Worm (Caenorhabditis elegans) whole organism, young adult: ENCODE measurements around the gene cyp-34A10.

ENCODE experiments used
- B0019.2 ChIP-seq: fragments of 200-800 bp; sonication (Bioruptor generic); conservative IDR thresholded peaks from 2 replicates; pipeline ENCODE4 v1.3.6; 2022; ENCODE audit warnings: missing genetic modification reagents, missing genetic modification characterization, missing compliant biosample characterization
- B0336.3 ChIP-seq: fragments of 200-800 bp; sonication (Bioruptor generic); IDR thresholded peaks from 2 replicates; pipeline ENCODE4 v1.3.6; 2022; ENCODE audit warnings: missing genetic modification characterization, missing compliant biosample characterization
- C06A6.2 ChIP-seq: fragments of 200-800 bp; sonication (Bioruptor generic); conservative IDR thresholded peaks from 2 replicates; pipeline ENCODE4 v1.3.6; 2022; ENCODE audit warnings: missing genetic modification characterization, missing compliant biosample characterization
- D2030.7 ChIP-seq: fragments of 200-800 bp; sonication (Bioruptor generic); IDR thresholded peaks from 2 replicates; pipeline ENCODE4 v1.3.6; 2022; ENCODE audit warnings: missing genetic modification reagents, missing genetic modification characterization, missing compliant biosample characterization
- F10E7.11 ChIP-seq: sonication (generic microtip); optimal IDR thresholded peaks from 2 replicates; lab custom pipeline; 2017; ENCODE audit warnings: mild to moderate bottlenecking, missing genetic modification characterization, moderate library complexity, missing compliant biosample characterization
- F23B12.7 ChIP-seq: sonication (generic microtip); optimal IDR thresholded peaks from 2 replicates; lab custom pipeline; 2017; ENCODE audit warnings: missing genetic modification characterization, mild to moderate bottlenecking, missing compliant biosample characterization, antibody characterized with exemption, moderate library complexity; ENCODE audit not compliant: insufficient read depth
- F37B4.10 ChIP-seq: fragments of 200-800 bp; sonication (Bioruptor generic); IDR thresholded peaks from 2 replicates; pipeline ENCODE4 v1.3.6; 2022; ENCODE audit warnings: missing genetic modification characterization, missing compliant biosample characterization
- F49E8.2 ChIP-seq: sonication (generic microtip); optimal IDR thresholded peaks from 3 replicates; lab custom pipeline; 2017; ENCODE audit warnings: missing genetic modification characterization, mild to moderate bottlenecking, missing compliant biosample characterization, antibody characterized with exemption, moderate library complexity; ENCODE audit not compliant: insufficient read depth
- F55B11.4 ChIP-seq: sonication (generic microtip); optimal IDR thresholded peaks from 2 replicates; lab custom pipeline; 2016; ENCODE audit warnings: missing compliant biosample characterization, missing genetic modification characterization, borderline replicate concordance; ENCODE audit not compliant: insufficient read depth
- K11D2.4 ChIP-seq: fragments of 200-800 bp; sonication (Bioruptor generic); IDR thresholded peaks from 2 replicates; pipeline ENCODE4 v1.3.6; 2022; ENCODE audit warnings: missing genetic modification reagents, missing genetic modification characterization, missing compliant biosample characterization
- T07F8.4 ChIP-seq: sonication (generic microtip); optimal IDR thresholded peaks from 2 replicates; lab custom pipeline; 2016; ENCODE audit warnings: mild to moderate bottlenecking, missing genetic modification characterization, moderate library complexity, missing compliant biosample characterization
- Y79H2A.3 ChIP-seq: fragments of 200-800 bp; sonication (Bioruptor generic); conservative IDR thresholded peaks from 2 replicates; pipeline ENCODE4 v1.3.6; 2022; ENCODE audit warnings: missing genetic modification reagents, missing genetic modification characterization, missing compliant biosample characterization
- akir-1 ChIP-seq: fragments of 200-800 bp; sonication (Bioruptor generic); optimal IDR thresholded peaks from 2 replicates; lab custom pipeline; 2018; ENCODE audit warnings: mild to moderate bottlenecking, missing genetic modification characterization, moderate library complexity, missing compliant biosample characterization
- ama-1 ChIP-seq, 3 experiments: fragments of 150-350 bp in 1 of 3; sonication (generic microtip) in 2 of 3; optimal IDR thresholded peaks; 2 replicates each; lab custom pipeline; 2014 to 2018; ENCODE audit warnings: missing biosample characterization in 2 of 3, missing genetic modification characterization in 2 of 3, missing genetic modification reagents in 2 of 3
- aptf-2 ChIP-seq: fragments of 200-800 bp; sonication (Bioruptor generic); conservative IDR thresholded peaks from 2 replicates; pipeline ENCODE4 v1.3.6; 2022; ENCODE audit warnings: missing genetic modification reagents, missing genetic modification characterization, missing compliant biosample characterization
- atf-7 ChIP-seq: sonication (generic microtip); optimal IDR thresholded peaks from 2 replicates; lab custom pipeline; 2017; ENCODE audit warnings: mild to moderate bottlenecking, missing genetic modification characterization, missing compliant biosample characterization
- attf-6 ChIP-seq: fragments of 200-800 bp; sonication (Bioruptor generic); IDR thresholded peaks from 2 replicates; pipeline ENCODE4 v1.3.6; 2022; ENCODE audit warnings: missing genetic modification reagents, missing genetic modification characterization, missing compliant biosample characterization
- ceh-58 ChIP-seq: fragments of 200-800 bp; sonication (Bioruptor generic); IDR thresholded peaks from 2 replicates; pipeline ENCODE4 v1.3.6; 2022; ENCODE audit warnings: missing genetic modification characterization, missing compliant biosample characterization
- ceh-91 ChIP-seq: fragments of 200-800 bp; sonication (Bioruptor generic); IDR thresholded peaks from 2 replicates; pipeline ENCODE4 v1.3.6; 2022; ENCODE audit warnings: missing genetic modification reagents, missing genetic modification characterization, missing compliant biosample characterization
- chd-7 ChIP-seq: sonication (generic microtip); optimal IDR thresholded peaks from 2 replicates; lab custom pipeline; 2016; ENCODE audit warnings: mild to moderate bottlenecking, missing genetic modification characterization, moderate library complexity, missing compliant biosample characterization
- dox-1 ChIP-seq: fragments of 200-800 bp; sonication (Bioruptor generic); IDR thresholded peaks from 2 replicates; pipeline ENCODE4 v1.3.6; 2022; ENCODE audit warnings: missing genetic modification reagents, missing genetic modification characterization, missing compliant biosample characterization
- dpff-1 ChIP-seq: sonication (generic microtip); optimal IDR thresholded peaks from 2 replicates; lab custom pipeline; 2017; ENCODE audit warnings: mild to moderate bottlenecking, missing genetic modification characterization, missing compliant biosample characterization
- efl-1 ChIP-seq: fragments of 150-350 bp; optimal IDR thresholded peaks from 2 replicates; lab custom pipeline; 2014; ENCODE audit warnings: missing biosample characterization, missing genetic modification reagents, missing genetic modification characterization
- egrh-3 ChIP-seq: fragments of 200-800 bp; sonication (Bioruptor generic); IDR thresholded peaks from 2 replicates; pipeline ENCODE4 v1.3.6; 2022; ENCODE audit warnings: missing genetic modification reagents, missing genetic modification characterization, missing compliant biosample characterization
- ekl-4 ChIP-seq: fragments of 200-800 bp; sonication (Bioruptor generic); IDR thresholded peaks from 2 replicates; pipeline ENCODE4 v1.3.6; 2022; ENCODE audit warnings: missing genetic modification reagents, missing genetic modification characterization, missing compliant biosample characterization
- hrde-1 ChIP-seq: sonication (generic microtip); optimal IDR thresholded peaks from 2 replicates; lab custom pipeline; 2016; ENCODE audit warnings: missing genetic modification characterization, mild to moderate bottlenecking, missing compliant biosample characterization, moderate library complexity, missing genotype, missing genetic modification reagents, borderline replicate concordance
- lir-1 ChIP-seq: fragments of 200-800 bp; sonication (Bioruptor generic); conservative IDR thresholded peaks from 2 replicates; pipeline ENCODE4 v1.3.6; 2022; ENCODE audit warnings: missing genetic modification reagents, missing genetic modification characterization, missing compliant biosample characterization
- lsy-27 ChIP-seq: sonication (generic microtip); optimal IDR thresholded peaks from 2 replicates; lab custom pipeline; 2017; ENCODE audit warnings: missing genetic modification characterization, mild to moderate bottlenecking, missing compliant biosample characterization, antibody characterized with exemption, missing genotype, borderline replicate concordance; ENCODE audit not compliant: insufficient read depth
- madf-10 ChIP-seq: sonication (generic microtip); optimal IDR thresholded peaks from 2 replicates; lab custom pipeline; 2016; ENCODE audit warnings: mild to moderate bottlenecking, missing genetic modification characterization, missing compliant biosample characterization
- mcd-1 ChIP-seq: fragments of 200-800 bp; sonication (Bioruptor generic); IDR thresholded peaks from 2 replicates; pipeline ENCODE4 v1.3.6; 2022; ENCODE audit warnings: missing genetic modification reagents, missing genetic modification characterization, missing compliant biosample characterization
- mxl-1 ChIP-seq: sonication (generic microtip); optimal IDR thresholded peaks from 2 replicates; lab custom pipeline; 2016; ENCODE audit warnings: missing genetic modification characterization, missing compliant biosample characterization
- nfya-1 ChIP-seq: sonication (generic microtip); optimal IDR thresholded peaks from 2 replicates; lab custom pipeline; 2017; ENCODE audit warnings: antibody characterized with exemption, missing compliant biosample characterization, missing genetic modification characterization, borderline replicate concordance; ENCODE audit not compliant: insufficient read depth
- repo-1 ChIP-seq: sonication (generic microtip); optimal IDR thresholded peaks from 2 replicates; lab custom pipeline; 2017; ENCODE audit warnings: mild to moderate bottlenecking, missing genetic modification characterization, missing compliant biosample characterization
- snpc-1.1 ChIP-seq: sonication (generic microtip); optimal IDR thresholded peaks from 2 replicates; lab custom pipeline; 2017; ENCODE audit warnings: missing genetic modification characterization, mild to moderate bottlenecking, missing compliant biosample characterization, antibody characterized with exemption, moderate library complexity, missing genotype, missing genetic modification reagents; ENCODE audit not compliant: insufficient read depth
- snpc-4 ChIP-seq, 5 experiments: fragments of 150-350 bp in 1 of 5; sonication (generic microtip) in 4 of 5; optimal IDR thresholded peaks; 2 replicates each; lab custom pipeline; 2014 to 2018; ENCODE audit warnings: missing genetic modification characterization in 5 of 5, missing biosample characterization in 3 of 5, antibody characterized with exemption in 2 of 5, mild to moderate bottlenecking in 2 of 5, missing compliant biosample characterization in 2 of 5, missing genotype in 2 of 5, moderate library complexity in 2 of 5, missing genetic modification reagents in 1 of 5
- somi-1 ChIP-seq: fragments of 200-800 bp; sonication (Bioruptor generic); optimal IDR thresholded peaks from 2 replicates; lab custom pipeline; 2018; ENCODE audit warnings: mild to moderate bottlenecking, missing genetic modification characterization, missing compliant biosample characterization
- tbx-9 ChIP-seq: sonication (generic microtip); optimal IDR thresholded peaks from 2 replicates; lab custom pipeline; 2016; ENCODE audit warnings: borderline replicate concordance, missing genetic modification characterization, inconsistent platforms, missing compliant biosample characterization
- tlf-1 ChIP-seq: fragments of 200-800 bp; sonication (Bioruptor generic); optimal IDR thresholded peaks from 2 replicates; lab custom pipeline; 2018; ENCODE audit warnings: mild to moderate bottlenecking, missing genetic modification characterization, missing compliant biosample characterization
- unc-130 ChIP-seq: sonication (generic microtip); optimal IDR thresholded peaks from 2 replicates; lab custom pipeline; 2016; ENCODE audit warnings: missing genetic modification reagents, missing genetic modification characterization, missing compliant biosample characterization
- unc-62 ChIP-seq: fragments of 150-350 bp; optimal IDR thresholded peaks from 2 replicates; lab custom pipeline; 2014; ENCODE audit warnings: missing biosample characterization, missing genetic modification reagents, missing genetic modification characterization
- ztf-25 ChIP-seq: fragments of 200-800 bp; sonication (Bioruptor generic); IDR thresholded peaks from 2 replicates; pipeline ENCODE4 v1.3.6; 2022; ENCODE audit warnings: missing genetic modification reagents, missing genetic modification characterization, missing compliant biosample characterization

cyp-34A10 gene

DNA sequence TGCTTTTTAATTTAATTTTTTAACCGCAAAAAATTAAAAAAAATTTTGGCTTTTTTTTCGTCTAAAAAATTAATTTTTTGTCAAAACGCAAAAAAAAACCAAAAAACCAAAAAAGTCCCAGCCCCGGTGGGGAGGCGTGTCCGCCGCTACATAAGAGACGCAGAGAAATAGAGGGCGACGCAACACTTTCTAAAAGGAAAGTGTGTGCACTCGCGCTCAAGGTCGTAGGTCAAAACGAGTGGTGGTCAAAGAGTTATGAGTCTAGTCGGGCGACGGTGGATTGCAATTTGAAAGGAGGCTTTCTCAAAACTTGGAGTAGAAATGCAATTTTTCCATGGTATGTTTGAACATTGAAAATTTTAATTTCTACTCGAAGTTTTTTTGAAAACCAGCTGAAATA, 31.8 kb upstream of the cyp-34A10 start (continued):
- TF ChIP-seq F49E8.2, result no peak
- TF ChIP-seq nfya-1 (tag; lab: Kevin White, UChicago), result no peak
- no peak for TF ChIP-seq T07F8.4 (tag; lab: Kevin White, UChicago)
- no peak for TF ChIP-seq somi-1 (GFP tag; lab: Kevin White, UChicago)
- no peak for TF ChIP-seq tlf-1 (GFP tag; lab: Kevin White, UChicago)
- 0 out of 2 replicates have a peak, but pooled peaks have one; percentile 35 for TF ChIP-seq aptf-2 (GFP tag; lab: Robert Waterston, UW)
- no peak for TF ChIP-seq snpc-4 (GFP tag; optimal IDR thresholded peaks at IDR 0.05; lab: Kevin White, UChicago)
- TF ChIP-seq snpc-4 (tag; optimal IDR thresholded peaks at IDR 0.05; lab: Kevin White, UChicago), result no peak
- TF ChIP-seq mcd-1, result no peak
- TF ChIP-seq lsy-27 (tag; lab: Kevin White, UChicago), result no peak
- peak; percentile 88 for TF ChIP-seq efl-1
- TF ChIP-seq ceh-58, result no peak
- TF ChIP-seq repo-1 (tag; lab: Kevin White, UChicago), result no peak
- no peak for TF ChIP-seq ekl-4
- TF ChIP-seq hrde-1 (tag; lab: Kevin White, UChicago), result no peak
- TF ChIP-seq lir-1 (GFP tag; lab: Robert Waterston, UW), result no peak
- no peak for TF ChIP-seq K11D2.4 (GFP tag; lab: Robert Waterston, UW)
- no peak for TF ChIP-seq F10E7.11 (tag; lab: Kevin White, UChicago)
- no peak for TF ChIP-seq unc-62 (GFP tag; lab: Kevin White, UChicago)
- TF ChIP-seq B0336.3 (GFP tag; lab: Robert Waterston, UW), result no peak
- TF ChIP-seq dox-1 (GFP tag; lab: Robert Waterston, UW), result no peak
- no peak for TF ChIP-seq mxl-1 (tag; lab: Kevin White, UChicago)
- TF ChIP-seq F23B12.7 (tag; lab: Kevin White, UChicago), result no peak
- TF ChIP-seq dpff-1 (tag; lab: Kevin White, UChicago), result no peak
- no peak for TF ChIP-seq madf-10 (tag; lab: Kevin White, UChicago)
- TF ChIP-seq unc-130, result no peak
- TF ChIP-seq snpc-1.1 (tag; lab: Kevin White, UChicago), result no peak
- no peak for TF ChIP-seq tbx-9
- no peak for TF ChIP-seq C06A6.2
- TF ChIP-seq ceh-91 (GFP tag; lab: Robert Waterston, UW), result 0 out of 2 replicates have a peak, but pooled peaks have one; percentile 17
- no peak for TF ChIP-seq akir-1 (GFP tag; lab: Kevin White, UChicago)
- no peak for TF ChIP-seq chd-7
- no peak for TF ChIP-seq B0019.2
- no peak for TF ChIP-seq F37B4.10 (GFP tag; lab: Robert Waterston, UW)
- TF ChIP-seq Y79H2A.3 (GFP tag; lab: Robert Waterston, UW), result no peak

ce11 chrV:3995838-3996237, 23.0 kb upstream of the cyp-34A10 start, which contains the start of gene srx-62:
Gene srx-62 (minus strand): TSS chrV:3995938.
- TF ChIP-seq ekl-4 (no peak), attf-6 (no peak), ceh-91 (GFP tag; lab: Robert Waterston, UW) (no peak), D2030.7 (no peak), egrh-3 (GFP tag; lab: Robert Waterston, UW) (no peak), ama-1 (optimal IDR thresholded peaks at IDR 0.05; lab: Kevin White, UChicago) (no peak), ama-1 (GFP tag; optimal IDR thresholded peaks at IDR 0.05; lab: Kevin White, UChicago) (no peak), F55B11.4 (no peak), ztf-25 (GFP tag; lab: Robert Waterston, UW) (no peak), atf-7 (tag; lab: Kevin White, UChicago) (no peak), ceh-58 (no peak)
- TF ChIP-seq, all 124 proteins: peak for 0
